Fruit fly (Drosophila melanogaster) whole organism, embryonic: ENCODE measurements around the gene pr.

Source experiments
- CG10321 ChIP-seq: fragments of 200-800 bp; sonication (Bioruptor generic); IDR thresholded peaks from 2 replicates; pipeline ENCODE4 v1.3.6; 2022; ENCODE audit warnings: missing biosample characterization, missing genetic modification characterization
- CG13775 ChIP-seq: fragments of 200-800 bp; sonication (Bioruptor generic); optimal IDR thresholded peaks from 3 replicates; lab custom pipeline; 2017; ENCODE audit warnings: missing biosample characterization, mild to moderate bottlenecking, missing genetic modification characterization
- CG14050 ChIP-seq: fragments of 200-800 bp; sonication (Bioruptor generic); IDR thresholded peaks from 3 replicates; pipeline ENCODE4 v1.3.6; 2022; ENCODE audit warnings: missing biosample characterization, missing genetic modification characterization
- CG15269 ChIP-seq: fragments of 200-800 bp; sonication (Bioruptor generic); optimal IDR thresholded peaks from 2 replicates; lab custom pipeline; 2018; ENCODE audit warnings: missing biosample characterization, mild to moderate bottlenecking, missing genetic modification characterization, moderate library complexity
- CG15514 ChIP-seq: fragments of 200-800 bp; sonication (Bioruptor generic); optimal IDR thresholded peaks from 3 replicates; lab custom pipeline; 2017; ENCODE audit warnings: missing biosample characterization, missing genetic modification characterization, mild to moderate bottlenecking, moderate library complexity, missing genetic modification reagents
- CG16863 ChIP-seq: fragments of 200-800 bp; sonication (Bioruptor generic); optimal IDR thresholded peaks from 3 replicates; lab custom pipeline; 2016; ENCODE audit warnings: missing biosample characterization, missing genetic modification characterization
- CG17385 ChIP-seq: fragments of 200-800 bp; sonication (Bioruptor generic); optimal IDR thresholded peaks from 3 replicates; lab custom pipeline; 2018; ENCODE audit warnings: missing biosample characterization, mild to moderate bottlenecking, missing genetic modification characterization
- CG18599 ChIP-seq: fragments of 200-800 bp; sonication (Bioruptor generic); optimal IDR thresholded peaks from 3 replicates; lab custom pipeline; 2017; ENCODE audit warnings: missing biosample characterization, missing genetic modification characterization, mild to moderate bottlenecking, moderate library complexity, missing genetic modification reagents
- CG2129 ChIP-seq: fragments of 200-800 bp; sonication (Bioruptor generic); IDR thresholded peaks from 2 replicates; pipeline ENCODE4 v1.3.6; 2022; ENCODE audit warnings: missing biosample characterization, missing genetic modification characterization; ENCODE audit not compliant: partially characterized antibody
- CG3407 ChIP-seq: fragments of 200-800 bp; sonication (Bioruptor generic); optimal IDR thresholded peaks from 2 replicates; lab custom pipeline; 2018; ENCODE audit warnings: missing biosample characterization, mild to moderate bottlenecking, missing genetic modification characterization
- CG34224 ChIP-seq: fragments of 200-800 bp; sonication (Bioruptor generic); IDR thresholded peaks from 3 replicates; pipeline ENCODE4 v1.3.6; 2022; ENCODE audit warnings: missing biosample characterization, missing genetic modification characterization; ENCODE audit not compliant: partially characterized antibody
- CG6689 ChIP-seq: fragments of 200-800 bp; sonication (Bioruptor generic); IDR thresholded peaks from 2 replicates; pipeline ENCODE4 v1.3.6; 2022; ENCODE audit warnings: missing biosample characterization, missing genetic modification characterization
- CG6791 ChIP-seq: fragments of 200-800 bp; sonication (Bioruptor generic); IDR thresholded peaks from 3 replicates; pipeline ENCODE4 v1.3.6; 2022; ENCODE audit warnings: missing biosample characterization, missing genetic modification characterization; ENCODE audit not compliant: partially characterized antibody
- CG7963 ChIP-seq: fragments of 200-800 bp; sonication (Bioruptor generic); IDR thresholded peaks from 3 replicates; pipeline ENCODE4 v1.3.6; 2022; ENCODE audit warnings: missing biosample characterization, missing genetic modification characterization; ENCODE audit not compliant: partially characterized antibody
- Doc3 ChIP-seq: fragments of 200-800 bp; sonication (Bioruptor generic); IDR thresholded peaks from 3 replicates; pipeline ENCODE4 v1.3.6; 2022; ENCODE audit warnings: missing biosample characterization, missing genetic modification characterization; ENCODE audit not compliant: partially characterized antibody
- Dref ChIP-seq: fragments of 200-800 bp; sonication (Bioruptor generic); IDR thresholded peaks from 2 replicates; pipeline ENCODE4 v1.3.6; 2022; ENCODE audit warnings: missing biosample characterization, missing genetic modification characterization
- E2f2 ChIP-seq: fragments of 200-800 bp; sonication (Bioruptor generic); IDR thresholded peaks from 2 replicates; pipeline ENCODE4 v1.3.6; 2022; ENCODE audit warnings: missing biosample characterization, missing genetic modification characterization
- H15 ChIP-seq: fragments of 200-800 bp; sonication (Bioruptor generic); IDR thresholded peaks from 3 replicates; pipeline ENCODE4 v1.3.6; 2022; ENCODE audit warnings: missing biosample characterization, missing genetic modification characterization
- HLH3B ChIP-seq: fragments of 200-800 bp; sonication (Bioruptor generic); IDR thresholded peaks from 2 replicates; pipeline ENCODE4 v1.3.6; 2022; ENCODE audit warnings: missing biosample characterization, missing genetic modification characterization
- HLH4C ChIP-seq: fragments of 200-800 bp; sonication (Bioruptor generic); IDR thresholded peaks from 3 replicates; pipeline ENCODE4 v1.3.6; 2022; ENCODE audit warnings: missing biosample characterization, missing genetic modification characterization; ENCODE audit not compliant: partially characterized antibody
- Hmx ChIP-seq: fragments of 200-800 bp; sonication (Bioruptor generic); optimal IDR thresholded peaks from 2 replicates; lab custom pipeline; 2016; ENCODE audit warnings: missing biosample characterization, missing genetic modification characterization
- Lim3 ChIP-seq: fragments of 200-800 bp; sonication (Bioruptor generic); IDR thresholded peaks from 2 replicates; pipeline ENCODE4 v1.3.6; 2022; ENCODE audit warnings: missing biosample characterization, missing genetic modification characterization
- MESR4 ChIP-seq: fragments of 200-800 bp; sonication (Bioruptor generic); optimal IDR thresholded peaks from 2 replicates; lab custom pipeline; 2018; ENCODE audit warnings: missing biosample characterization, mild to moderate bottlenecking, missing genetic modification characterization, moderate library complexity
- MTF-1 ChIP-seq: fragments of 200-800 bp; sonication (Bioruptor generic); optimal IDR thresholded peaks from 2 replicates; lab custom pipeline; 2018; ENCODE audit warnings: missing biosample characterization, mild to moderate bottlenecking, missing genetic modification characterization, borderline replicate concordance
- Myb ChIP-seq: fragments of 200-800 bp; sonication (Bioruptor generic); optimal IDR thresholded peaks from 2 replicates; lab custom pipeline; 2016; ENCODE audit warnings: missing biosample characterization, missing genetic modification characterization
- Neu2 ChIP-seq: fragments of 200-800 bp; sonication (Bioruptor generic); optimal IDR thresholded peaks from 3 replicates; lab custom pipeline; 2016; ENCODE audit warnings: missing biosample characterization, missing genetic modification characterization, borderline replicate concordance
- Opbp ChIP-seq: fragments of 200-800 bp; sonication (Bioruptor generic); IDR thresholded peaks from 3 replicates; pipeline ENCODE4 v1.3.6; 2022; ENCODE audit warnings: missing biosample characterization, missing genetic modification characterization; ENCODE audit not compliant: partially characterized antibody
- Sin3A ChIP-seq: fragments of >200 bp; optimal IDR thresholded peaks from 2 replicates; lab custom pipeline; 2018
- amos ChIP-seq: fragments of 200-800 bp; sonication (Bioruptor generic); IDR thresholded peaks from 2 replicates; pipeline ENCODE4 v1.3.6; 2022; ENCODE audit warnings: missing biosample characterization, missing genetic modification characterization; ENCODE audit not compliant: partially characterized antibody
- cato ChIP-seq: fragments of 200-800 bp; sonication (Bioruptor generic); optimal IDR thresholded peaks from 2 replicates; lab custom pipeline; 2016; ENCODE audit warnings: missing biosample characterization, missing genetic modification characterization, borderline replicate concordance
- chn ChIP-seq: fragments of 200-800 bp; sonication (Bioruptor generic); optimal IDR thresholded peaks from 2 replicates; lab custom pipeline; 2016; ENCODE audit warnings: missing biosample characterization, missing genetic modification characterization
- ci ChIP-seq: fragments of 200-800 bp; sonication (Bioruptor generic); IDR thresholded peaks from 3 replicates; pipeline ENCODE4 v1.3.6; 2022; ENCODE audit warnings: missing biosample characterization, missing genetic modification characterization
- esg ChIP-seq: fragments of 200-800 bp; sonication (Bioruptor generic); conservative IDR thresholded peaks from 2 replicates; pipeline ENCODE4 v1.3.6; 2022; ENCODE audit warnings: missing biosample characterization, missing genetic modification characterization
- ftz-f1 ChIP-seq: fragments of 200-800 bp; sonication (Bioruptor generic); optimal IDR thresholded peaks from 2 replicates; lab custom pipeline; 2016; ENCODE audit warnings: missing biosample characterization, missing genetic modification characterization
- hb ChIP-seq: fragments of 200-800 bp; sonication (Bioruptor generic); IDR thresholded peaks from 3 replicates; pipeline ENCODE4 v1.3.6; 2022; ENCODE audit warnings: missing biosample characterization, missing genetic modification characterization; ENCODE audit not compliant: partially characterized antibody
- hbn ChIP-seq: fragments of 200-800 bp; sonication (Bioruptor generic); IDR thresholded peaks from 2 replicates; pipeline ENCODE4 v1.3.6; 2022; ENCODE audit warnings: missing biosample characterization, missing genetic modification characterization; ENCODE audit not compliant: partially characterized antibody
- inv ChIP-seq: fragments of 200-800 bp; sonication (Bioruptor generic); IDR thresholded peaks from 2 replicates; pipeline ENCODE4 v1.3.6; 2022; ENCODE audit warnings: missing biosample characterization, missing genetic modification characterization; ENCODE audit not compliant: partially characterized antibody
- knrl ChIP-seq: fragments of 200-800 bp; sonication (Bioruptor generic); IDR thresholded peaks from 3 replicates; pipeline ENCODE4 v1.3.6; 2022; ENCODE audit warnings: missing biosample characterization, missing genetic modification characterization; ENCODE audit not compliant: partially characterized antibody
- otp ChIP-seq: fragments of 200-800 bp; sonication (Bioruptor generic); IDR thresholded peaks from 3 replicates; pipeline ENCODE4, ENCODE4 v1.3.6; 2022; ENCODE audit warnings: missing biosample characterization, missing genetic modification characterization
- pho ChIP-seq: fragments of 200-800 bp; sonication (Bioruptor generic); optimal IDR thresholded peaks from 2 replicates; lab custom pipeline; 2016; ENCODE audit warnings: missing biosample characterization, missing genetic modification characterization
- pzg ChIP-seq: fragments of 200-800 bp; sonication (Bioruptor generic); optimal IDR thresholded peaks from 3 replicates; lab custom pipeline; 2018; ENCODE audit warnings: missing biosample characterization, mild to moderate bottlenecking, missing genetic modification characterization, moderate library complexity
- slbo ChIP-seq: fragments of 200-800 bp; sonication (Bioruptor generic); IDR thresholded peaks from 2 replicates; pipeline ENCODE4 v1.3.6; 2022; ENCODE audit warnings: missing biosample characterization, missing genetic modification characterization
- sna ChIP-seq: fragments of 200-800 bp; sonication (Bioruptor generic); IDR thresholded peaks from 2 replicates; pipeline ENCODE4 v1.3.6; 2022; ENCODE audit warnings: missing biosample characterization, missing genetic modification characterization; ENCODE audit not compliant: partially characterized antibody
- sqz ChIP-seq: fragments of 200-800 bp; sonication (Bioruptor generic); optimal IDR thresholded peaks from 3 replicates; lab custom pipeline; 2018; ENCODE audit warnings: missing biosample characterization, mild to moderate bottlenecking, missing genetic modification characterization
- tin ChIP-seq: fragments of 200-800 bp; sonication (Bioruptor generic); optimal IDR thresholded peaks from 3 replicates; lab custom pipeline; 2016; ENCODE audit warnings: missing biosample characterization, missing genetic modification characterization
- unc-4 ChIP-seq: fragments of 200-800 bp; sonication (Bioruptor generic); IDR thresholded peaks from 2 replicates; pipeline ENCODE4 v1.3.6; 2022; ENCODE audit warnings: missing biosample characterization, missing genetic modification characterization; ENCODE audit not compliant: partially characterized antibody
- vnd ChIP-seq: fragments of 200-800 bp; sonication (Bioruptor generic); IDR thresholded peaks from 3 replicates; pipeline ENCODE4 v1.3.6; 2022; ENCODE audit warnings: missing biosample characterization, missing genetic modification characterization; ENCODE audit not compliant: partially characterized antibody
- zen2 ChIP-seq: fragments of 200-800 bp; sonication (Bioruptor generic); IDR thresholded peaks from 3 replicates; pipeline ENCODE4 v1.3.6; 2022; ENCODE audit warnings: missing biosample characterization, missing genetic modification characterization; ENCODE audit not compliant: partially characterized antibody

The pr gene

dm6 chr2L:20065516-20065915, 9.7 kb downstream of the pr start, which contains the start of gene vls (continued):
- TF ChIP-seq knrl (GFP tag; lab: Robert Waterston, UW), result peak; percentile 73
- no peak for TF ChIP-seq esg
- peak; percentile 55; the same call in 1 of the 3 replicates for TF ChIP-seq CG7963 (GFP tag; lab: Robert Waterston, UW)
- TF ChIP-seq Doc3 (GFP tag; lab: Robert Waterston, UW), result peak; percentile 82
- TF ChIP-seq Neu2 (GFP tag; lab: Kevin White, UChicago), result no peak
- peak; percentile 50 for TF ChIP-seq inv (GFP tag; lab: Robert Waterston, UW)
- TF ChIP-seq CG6791, result peak; percentile 79
- peak; percentile 33 for TF ChIP-seq MESR4
- peak; percentile 30; the same call in 1 of the 3 replicates for TF ChIP-seq hb (GFP tag; lab: Robert Waterston, UW)
- peak; percentile 60 for TF ChIP-seq CG2129
- TF ChIP-seq otp (GFP tag; lab: Robert Waterston, UW), result no peak
- peak; percentile 12 for TF ChIP-seq CG15514 (GFP tag; lab: Kevin White, UChicago)
- peak; percentile 75 for TF ChIP-seq vnd
- peak; percentile 81 for TF ChIP-seq zen2 (GFP tag; lab: Robert Waterston, UW)
- peak; percentile 80 for TF ChIP-seq HLH4C (GFP tag; lab: Robert Waterston, UW)
- peak; percentile 78 for TF ChIP-seq unc-4
- TF ChIP-seq CG6689, result no peak
- TF ChIP-seq Myb (GFP tag; lab: Kevin White, UChicago), result peak; percentile 60
- TF ChIP-seq CG16863 (GFP tag; lab: Kevin White, UChicago), result no peak
- TF ChIP-seq Opbp (GFP tag; lab: Robert Waterston, UW), result peak; percentile 79; the same call in 2 of the 3 replicates
- TF ChIP-seq CG14050 (GFP tag; lab: Robert Waterston, UW), result no peak
- no peak for TF ChIP-seq H15 (GFP tag; lab: Robert Waterston, UW)
- TF ChIP-seq CG34224 (GFP tag; lab: Robert Waterston, UW), result peak; percentile 84
- peak; percentile 31 for TF ChIP-seq pzg (GFP tag; lab: Kevin White, UChicago)
- peak; percentile 79 for TF ChIP-seq sna
- peak; percentile 84 for TF ChIP-seq sqz (GFP tag; lab: Kevin White, UChicago)
- TF ChIP-seq hbn (GFP tag; lab: Robert Waterston, UW), result peak; percentile 83
- TF ChIP-seq Dref (GFP tag; lab: Robert Waterston, UW), result peak; percentile 85
- no peak for TF ChIP-seq CG10321
- peak; percentile 78 for TF ChIP-seq amos (GFP tag; lab: Robert Waterston, UW)
- TF ChIP-seq E2f2 (GFP tag; lab: Robert Waterston, UW), result peak; percentile 55
- peak; percentile 21 for TF ChIP-seq Sin3A (lab: Kevin White, UChicago)
- no peak for TF ChIP-seq CG18599 (GFP tag; lab: Kevin White, UChicago)
- TF ChIP-seq, all 482 proteins: peak for 48

dm6 chr2L:20061018-20061657, 14.1 kb downstream of the pr start, which contains the start of the genes barr and lok:
Gene barr (minus strand): TSS chr2L:20061370.
Gene lok (plus strand): TSS chr2L:20061422.
- peak; percentile 94 for TF ChIP-seq Myb (GFP tag; lab: Kevin White, UChicago)
- TF ChIP-seq CG17385 (GFP tag; lab: Kevin White, UChicago), result no peak
- no peak for TF ChIP-seq HLH3B (GFP tag; lab: Robert Waterston, UW)
- peak; percentile 53 for TF ChIP-seq tin (GFP tag; lab: Kevin White, UChicago)
- peak; percentile 16 for TF ChIP-seq Hmx (GFP tag; lab: Kevin White, UChicago)
- no peak for TF ChIP-seq CG3407 (GFP tag; lab: Kevin White, UChicago)
- no peak for TF ChIP-seq ftz-f1 (GFP tag; lab: Kevin White, UChicago)
- 0 out of 3 replicates have a peak, but pooled peaks have one; percentile 10 for TF ChIP-seq ci (GFP tag; lab: Robert Waterston, UW)
- no peak for TF ChIP-seq CG2129
- TF ChIP-seq chn (GFP tag; lab: Kevin White, UChicago), result peak; percentile 46
- TF ChIP-seq cato (GFP tag; lab: Kevin White, UChicago), result peak; percentile 16
- no peak for TF ChIP-seq CG15269 (tag; lab: Kevin White, UChicago)
- no peak for TF ChIP-seq Lim3 (GFP tag; lab: Robert Waterston, UW)
- TF ChIP-seq pho (GFP tag; lab: Kevin White, UChicago), result peak; percentile 48
- TF ChIP-seq MTF-1 (GFP tag; lab: Kevin White, UChicago), result no peak
- peak; percentile 46; the same call in 1 of the 2 replicates for TF ChIP-seq slbo
- TF ChIP-seq CG6689, result no peak
- peak; percentile 71 for TF ChIP-seq CG13775 (GFP tag; lab: Kevin White, UChicago)
